Fruit fly (Drosophila melanogaster) whole organism, embryonic: Measurements from ENCODE around the gene Tre1.

Source experiments
- Atf6 ChIP-seq: fragments of 200-800 bp; sonication (Bioruptor generic); IDR thresholded peaks from 2 replicates; pipeline ENCODE4 v1.3.6; 2022; ENCODE audit warnings: missing biosample characterization, missing genetic modification characterization
- Bgb ChIP-seq: fragments of 200-800 bp; sonication (Bioruptor generic); IDR thresholded peaks from 2 replicates; pipeline ENCODE4 v1.3.6; 2022; ENCODE audit warnings: missing biosample characterization, missing genetic modification characterization; ENCODE audit not compliant: partially characterized antibody
- CG10654 ChIP-seq: fragments of 200-800 bp; sonication (Bioruptor generic); optimal IDR thresholded peaks from 2 replicates; lab custom pipeline; 2016; ENCODE audit warnings: missing biosample characterization, missing genetic modification characterization
- CG10979 ChIP-seq: fragments of 200-800 bp; sonication (Bioruptor generic); optimal IDR thresholded peaks from 2 replicates; lab custom pipeline; 2018; ENCODE audit warnings: missing biosample characterization, mild to moderate bottlenecking, missing genetic modification characterization, moderate library complexity
- CG12104 ChIP-seq: fragments of 200-800 bp; sonication (Bioruptor generic); optimal IDR thresholded peaks from 3 replicates; lab custom pipeline; 2016; ENCODE audit warnings: missing biosample characterization, missing genetic modification characterization
- CG12744 ChIP-seq: fragments of 200-800 bp; sonication (Bioruptor generic); optimal IDR thresholded peaks from 2 replicates; lab custom pipeline; 2016; ENCODE audit warnings: missing biosample characterization, missing genetic modification characterization
- CG12769 ChIP-seq: fragments of 200-800 bp; sonication (Bioruptor generic); optimal IDR thresholded peaks from 2 replicates; lab custom pipeline; 2019; ENCODE audit warnings: missing biosample characterization, mild to moderate bottlenecking, missing genetic modification characterization, moderate library complexity
- CG13287 ChIP-seq: fragments of 200-800 bp; sonication (Bioruptor generic); IDR thresholded peaks from 2 replicates; pipeline ENCODE4 v1.3.6; 2022; ENCODE audit warnings: missing biosample characterization, missing genetic modification characterization; ENCODE audit not compliant: partially characterized antibody
- CG13624 ChIP-seq: fragments of 200-800 bp; sonication (Bioruptor generic); optimal IDR thresholded peaks from 2 replicates; lab custom pipeline; 2016; ENCODE audit warnings: missing biosample characterization, missing genetic modification characterization
- CG2678 ChIP-seq: fragments of 200-800 bp; sonication (Bioruptor generic); optimal IDR thresholded peaks from 3 replicates; lab custom pipeline; 2019; ENCODE audit warnings: missing biosample characterization, mild to moderate bottlenecking, missing genetic modification characterization, moderate library complexity
- CG34376 ChIP-seq: fragments of 200-800 bp; sonication (Bioruptor generic); optimal IDR thresholded peaks from 2 replicates; lab custom pipeline; 2018; ENCODE audit warnings: missing biosample characterization, mild to moderate bottlenecking, missing genetic modification characterization
- CG3847 ChIP-seq: fragments of 200-800 bp; sonication (Bioruptor generic); IDR thresholded peaks from 2 replicates; pipeline ENCODE4 v1.3.6; 2022; ENCODE audit warnings: missing biosample characterization, missing genetic modification characterization
- CG5180 ChIP-seq: fragments of 200-800 bp; sonication (Bioruptor generic); optimal IDR thresholded peaks from 3 replicates; lab custom pipeline; 2017; ENCODE audit warnings: missing biosample characterization, missing genetic modification characterization, mild to moderate bottlenecking, moderate library complexity, missing genetic modification reagents
- CG6254 ChIP-seq: fragments of 200-800 bp; sonication (Bioruptor generic); optimal IDR thresholded peaks from 3 replicates; lab custom pipeline; 2017; ENCODE audit warnings: mild to moderate bottlenecking, missing biosample characterization, missing genetic modification reagents, missing genetic modification characterization
- CG7372 ChIP-seq: fragments of 200-800 bp; sonication (Bioruptor generic); IDR thresholded peaks from 2 replicates; pipeline ENCODE4 v1.3.6; 2022; ENCODE audit warnings: missing biosample characterization, missing genetic modification characterization
- CG7839 ChIP-seq: fragments of 200-800 bp; sonication (Bioruptor generic); optimal IDR thresholded peaks from 3 replicates; lab custom pipeline; 2018; ENCODE audit warnings: missing biosample characterization, mild to moderate bottlenecking, missing genetic modification characterization, moderate library complexity
- CG8281 ChIP-seq: fragments of 200-800 bp; sonication (Bioruptor generic); optimal IDR thresholded peaks from 2 replicates; lab custom pipeline; 2018; ENCODE audit warnings: missing biosample characterization, mild to moderate bottlenecking, missing genetic modification characterization, moderate library complexity
- CG8290 ChIP-seq, 3 experiments: fragments of 200-800 bp; sonication (Bioruptor generic); optimal IDR thresholded peaks; 2 replicates each; lab custom pipeline; 2016 to 2019; ENCODE audit warnings: missing biosample characterization in 3 of 3, missing genetic modification characterization in 3 of 3, mild to moderate bottlenecking in 2 of 3, moderate library complexity in 1 of 3
- CTCF ChIP-seq: fragments of 200-800 bp; sonication (Bioruptor generic); optimal IDR thresholded peaks from 2 replicates; lab custom pipeline; 2017; ENCODE audit warnings: missing biosample characterization, mild to moderate bottlenecking, missing genetic modification characterization, moderate library complexity
- HmgZ ChIP-seq: fragments of 200-800 bp; sonication (Bioruptor generic); optimal IDR thresholded peaks from 2 replicates; lab custom pipeline; 2018; ENCODE audit warnings: missing biosample characterization, mild to moderate bottlenecking, missing genetic modification characterization
- Hr51 ChIP-seq, 2 experiments: fragments of 200-800 bp; sonication (Bioruptor generic); optimal IDR thresholded peaks; 2 replicates in 1 of 2; 3 replicates in 1 of 2; lab custom pipeline; 2016 to 2018; ENCODE audit warnings: missing biosample characterization in 2 of 2, missing genetic modification characterization in 2 of 2, mild to moderate bottlenecking in 1 of 2, moderate library complexity in 1 of 2
- Meics ChIP-seq: fragments of 200-800 bp; sonication (Bioruptor generic); optimal IDR thresholded peaks from 2 replicates; lab custom pipeline; 2017; ENCODE audit warnings: missing biosample characterization, mild to moderate bottlenecking, missing genetic modification characterization
- Trl ChIP-seq, 3 experiments: fragments of >200 bp in 2 of 3; fragments of 200-800 bp in 1 of 3; sonication (Bioruptor generic) in 1 of 3; optimal IDR thresholded peaks; 2 replicates in 1 of 3; 3 replicates in 2 of 3; lab custom pipeline; 2016 to 2017; ENCODE audit warnings: missing biosample characterization in 1 of 3, missing genetic modification characterization in 1 of 3
- Xrp1 ChIP-seq: fragments of 200-800 bp; sonication (Bioruptor generic); IDR thresholded peaks from 2 replicates; pipeline ENCODE4 v1.3.6; 2022; ENCODE audit warnings: missing biosample characterization, missing genetic modification characterization
- ara ChIP-seq: fragments of 200-800 bp; sonication (Bioruptor generic); IDR thresholded peaks from 2 replicates; pipeline ENCODE4 v1.3.6; 2022; ENCODE audit warnings: missing biosample characterization, missing genetic modification characterization
- cg ChIP-seq: fragments of 200-800 bp; sonication (Bioruptor generic); optimal IDR thresholded peaks from 3 replicates; lab custom pipeline; 2019; ENCODE audit warnings: missing biosample characterization, mild to moderate bottlenecking, missing genetic modification characterization, moderate library complexity
- chinmo ChIP-seq: fragments of 200-800 bp; sonication (Bioruptor generic); IDR thresholded peaks from 4 replicates; pipeline ENCODE4 v1.3.6; 2022; ENCODE audit warnings: missing biosample characterization, missing genetic modification characterization; ENCODE audit not compliant: partially characterized antibody
- chm ChIP-seq: fragments of 200-800 bp; sonication (Bioruptor generic); IDR thresholded peaks from 2 replicates; pipeline ENCODE4 v1.3.6; 2022; ENCODE audit warnings: missing biosample characterization, missing genetic modification characterization
- ci ChIP-seq: fragments of 200-800 bp; sonication (Bioruptor generic); IDR thresholded peaks from 3 replicates; pipeline ENCODE4 v1.3.6; 2022; ENCODE audit warnings: missing biosample characterization, missing genetic modification characterization
- emc ChIP-seq: fragments of 200-800 bp; sonication (Bioruptor generic); optimal IDR thresholded peaks from 2 replicates; lab custom pipeline; 2016; ENCODE audit warnings: missing biosample characterization, missing genetic modification characterization
- exex ChIP-seq: fragments of 200-800 bp; sonication (Bioruptor generic); optimal IDR thresholded peaks from 4 replicates; lab custom pipeline; 2018; ENCODE audit warnings: missing biosample characterization, mild to moderate bottlenecking, missing genetic modification characterization, moderate library complexity
- ftz-f1 ChIP-seq: fragments of 200-800 bp; sonication (Bioruptor generic); optimal IDR thresholded peaks from 2 replicates; lab custom pipeline; 2016; ENCODE audit warnings: missing biosample characterization, missing genetic modification characterization
- gem ChIP-seq: fragments of 200-800 bp; sonication (Bioruptor generic); optimal IDR thresholded peaks from 2 replicates; lab custom pipeline; 2019; ENCODE audit warnings: missing biosample characterization, mild to moderate bottlenecking, missing genetic modification characterization, moderate library complexity
- lab ChIP-seq: fragments of 200-800 bp; sonication (Bioruptor generic); optimal IDR thresholded peaks from 3 replicates; lab custom pipeline; 2017; ENCODE audit warnings: missing biosample characterization, missing genetic modification characterization, mild to moderate bottlenecking, moderate library complexity, missing genetic modification reagents
- schlank ChIP-seq: fragments of 200-800 bp; sonication (Bioruptor generic); optimal IDR thresholded peaks from 2 replicates; lab custom pipeline; 2018; ENCODE audit warnings: missing biosample characterization, mild to moderate bottlenecking, missing genetic modification characterization
- sd ChIP-seq: fragments of 200-800 bp; sonication (Bioruptor generic); optimal IDR thresholded peaks from 3 replicates; lab custom pipeline; 2018; ENCODE audit warnings: missing biosample characterization, mild to moderate bottlenecking, missing genetic modification characterization, moderate library complexity
- sima ChIP-seq: fragments of 200-800 bp; sonication (Bioruptor generic); optimal IDR thresholded peaks from 2 replicates; lab custom pipeline; 2016; ENCODE audit warnings: missing biosample characterization, missing genetic modification characterization
- slbo ChIP-seq: fragments of 200-800 bp; sonication (Bioruptor generic); IDR thresholded peaks from 2 replicates; pipeline ENCODE4 v1.3.6; 2022; ENCODE audit warnings: missing biosample characterization, missing genetic modification characterization
- so ChIP-seq: fragments of 200-800 bp; sonication (Bioruptor generic); IDR thresholded peaks from 3 replicates; pipeline ENCODE4 v1.3.6; 2022; ENCODE audit warnings: missing biosample characterization, missing genetic modification characterization

Tre1 gene

dm6 chrX:5715455-5716227 is 35.9 kb upstream of the Tre1 start (continued):
- TF ChIP-seq CG10979 (tag; lab: Kevin White, UChicago), result peak; percentile 50
- TF ChIP-seq Atf6 (GFP tag; lab: Robert Waterston, UW), result 0 out of 2 replicates have a peak, but pooled peaks have one; percentile 7
- no peak for TF ChIP-seq CG6254 (GFP tag; lab: Kevin White, UChicago)
- TF ChIP-seq so (GFP tag; lab: Robert Waterston, UW), result 0 out of 3 replicates have a peak, but pooled peaks have one; percentile 30
- peak in 1 of 2 experiments; percentile 26 for TF ChIP-seq Hr51 (GFP tag; optimal IDR thresholded peaks at IDR 0.05; lab: Kevin White, UChicago)
- peak; percentile 7; the same call in 1 of the 2 replicates for TF ChIP-seq Bgb (GFP tag; lab: Robert Waterston, UW)
- no peak for TF ChIP-seq sima
- peak; percentile 11 for TF ChIP-seq cg
- TF ChIP-seq ara (GFP tag; lab: Robert Waterston, UW), result no peak
- no peak for TF ChIP-seq HmgZ (tag; lab: Kevin White, UChicago)
- peak; percentile 4 for TF ChIP-seq Meics (GFP tag; lab: Kevin White, UChicago)
- peak; percentile 20 for TF ChIP-seq CG13624 (GFP tag; lab: Kevin White, UChicago)
- peak; percentile 31 for TF ChIP-seq lab (GFP tag; lab: Kevin White, UChicago)
- TF ChIP-seq CG10654 (GFP tag; lab: Kevin White, UChicago), result no peak
- TF ChIP-seq schlank (tag; lab: Kevin White, UChicago), result no peak
- TF ChIP-seq ci, result peak; percentile 13; the same call in 1 of the 3 replicates
- peak; percentile 1 for TF ChIP-seq CG5180 (GFP tag; lab: Kevin White, UChicago)
- TF ChIP-seq ftz-f1, result no peak
- peak; percentile 23 for TF ChIP-seq CG34376
- TF ChIP-seq CG12104 (GFP tag; lab: Kevin White, UChicago), result no peak
- TF ChIP-seq CG12744, result no peak
- peak; percentile 19 for TF ChIP-seq CG2678
- TF ChIP-seq CG7372 (GFP tag; lab: Robert Waterston, UW), result peak; percentile 98
- peak in 1 of 2 experiments; percentile 17 for TF ChIP-seq Trl (optimal IDR thresholded peaks at IDR 0.05; lab: Kevin White, UChicago)
- no peak for TF ChIP-seq Trl (GFP tag; optimal IDR thresholded peaks at IDR 0.05; lab: Kevin White, UChicago)
- 0 out of 4 replicates have a peak, but pooled peaks have one; percentile 56 for TF ChIP-seq chinmo (GFP tag; lab: Robert Waterston, UW)
- peak; percentile 19; the same call in 1 of the 2 replicates for TF ChIP-seq Xrp1 (GFP tag; lab: Robert Waterston, UW)
- TF ChIP-seq emc (GFP tag; lab: Kevin White, UChicago), result no peak
- peak; percentile 26; the same call in 1 of the 2 replicates for TF ChIP-seq slbo
- peak; percentile 14 for TF ChIP-seq CG12769
- TF ChIP-seq chm, result no peak
- TF ChIP-seq CG7839 (tag; lab: Kevin White, UChicago), result peak; percentile 19
- TF ChIP-seq CG8281, result peak; percentile 87
- no peak for TF ChIP-seq CG8290 (GFP tag; optimal IDR thresholded peaks at IDR 0.05; lab: Kevin White, UChicago)
- TF ChIP-seq CG8290 (tag; optimal IDR thresholded peaks at IDR 0.05; lab: Kevin White, UChicago), result peak in 1 of 2 experiments; percentile 23
- peak; percentile 24 for TF ChIP-seq exex (tag; lab: Kevin White, UChicago)
- TF ChIP-seq CG13287 (GFP tag; lab: Robert Waterston, UW), result peak; percentile 42; the same call in 1 of the 2 replicates
- TF ChIP-seq sd (tag; lab: Kevin White, UChicago), result peak; percentile 3
- peak; percentile 27 for TF ChIP-seq CTCF (GFP tag; lab: Kevin White, UChicago)
- 0 out of 2 replicates have a peak, but pooled peaks have one; percentile 7 for TF ChIP-seq CG3847
- TF ChIP-seq gem (tag; lab: Kevin White, UChicago), result peak; percentile 18
